Worm (Caenorhabditis elegans) whole organism, L4 larva: Measurements from ENCODE around the gene str-264.
A peak's percentile ranks its signal among the peaks of the same experiment; 100 is the strongest.

ENCODE experiments used
- F49E8.2 ChIP-seq: sonication (generic microtip); optimal IDR thresholded peaks from 2 replicates; lab custom pipeline; 2016; ENCODE audit warnings: missing compliant biosample characterization, mild to moderate bottlenecking, missing genetic modification characterization, borderline replicate concordance
- T20F7.1 ChIP-seq: fragments of 200-800 bp; sonication (Bioruptor generic); optimal IDR thresholded peaks from 2 replicates; lab custom pipeline; 2018; ENCODE audit warnings: mild to moderate bottlenecking, missing genetic modification characterization, missing compliant biosample characterization
- T26A8.4 ChIP-seq: fragments of 200-800 bp; sonication (Bioruptor generic); IDR thresholded peaks from 2 replicates; pipeline ENCODE4 v1.3.6; 2022; ENCODE audit warnings: missing genetic modification characterization, missing compliant biosample characterization
- Y105C5A.15 ChIP-seq: fragments of 200-800 bp; sonication (Bioruptor generic); IDR thresholded peaks from 2 replicates; pipeline ENCODE4 v1.3.6; 2022; ENCODE audit warnings: missing genetic modification characterization, missing compliant biosample characterization
- ZK337.2 ChIP-seq: fragments of 200-800 bp; sonication (Bioruptor generic); IDR thresholded peaks from 2 replicates; pipeline ENCODE4 v1.3.6; 2022; ENCODE audit warnings: missing genetic modification reagents, missing genetic modification characterization, missing compliant biosample characterization
- aha-1 ChIP-seq: fragments of 150-350 bp; peaks from one replicate; lab custom pipeline; 2014; ENCODE audit warnings: missing biosample characterization, missing genetic modification characterization
- aly-2 ChIP-seq: sonication (generic microtip); optimal IDR thresholded peaks from 2 replicates; lab custom pipeline; 2018; ENCODE audit warnings: missing biosample characterization, missing genetic modification characterization
- ama-1 ChIP-seq: fragments of 150-350 bp; optimal IDR thresholded peaks from 2 replicates; lab custom pipeline; 2014; ENCODE audit warnings: inconsistent platforms, mixed read lengths
- arid-1 ChIP-seq: fragments of 200-800 bp; sonication (Bioruptor generic); conservative IDR thresholded peaks from 2 replicates; pipeline ENCODE4 v1.3.6; 2022; ENCODE audit warnings: missing genetic modification reagents, missing genetic modification characterization, missing compliant biosample characterization
- attf-4 ChIP-seq: sonication (generic microtip); optimal IDR thresholded peaks from 3 replicates; lab custom pipeline; 2017; ENCODE audit warnings: missing biosample characterization, missing genetic modification characterization
- ceh-20 ChIP-seq: fragments of 200-800 bp; sonication (Bioruptor generic); IDR thresholded peaks from 2 replicates; pipeline ENCODE4 v1.3.6; 2022; ENCODE audit warnings: missing genetic modification reagents, missing genetic modification characterization, missing compliant biosample characterization
- ceh-28 ChIP-seq: fragments of 150-350 bp; optimal IDR thresholded peaks from 2 replicates; lab custom pipeline; 2014; ENCODE audit warnings: missing biosample characterization, missing genetic modification reagents, missing genetic modification characterization
- ceh-62 ChIP-seq: sonication (generic microtip); optimal IDR thresholded peaks from 2 replicates; lab custom pipeline; 2017; ENCODE audit warnings: missing biosample characterization, missing genetic modification characterization
- ces-1 ChIP-seq: fragments of 150-350 bp; sonication (generic microtip); optimal IDR thresholded peaks from 4 replicates; lab custom pipeline; 2014; ENCODE audit warnings: missing biosample characterization, missing genetic modification reagents, missing genetic modification characterization
- daf-8 ChIP-seq: fragments of 200-800 bp; sonication (Bioruptor generic); IDR thresholded peaks from 2 replicates; pipeline ENCODE4 v1.3.6; 2022; ENCODE audit warnings: missing genetic modification characterization, missing compliant biosample characterization
- duxl-1 ChIP-seq: sonication (generic microtip); optimal IDR thresholded peaks from 2 replicates; lab custom pipeline; 2016; ENCODE audit warnings: mild to moderate bottlenecking, missing genetic modification characterization, moderate library complexity, missing compliant biosample characterization; ENCODE audit not compliant: poor library complexity
- egl-27 ChIP-seq: sonication (generic microtip); optimal IDR thresholded peaks from 3 replicates; lab custom pipeline; 2017; ENCODE audit warnings: missing biosample characterization, missing genetic modification reagents, missing genetic modification characterization
- fkh-10 ChIP-seq: fragments of 150-350 bp; optimal IDR thresholded peaks from 2 replicates; lab custom pipeline; 2014; ENCODE audit warnings: missing biosample characterization, missing genetic modification reagents, missing genetic modification characterization
- hif-1 ChIP-seq, 2 experiments: sonication (generic microtip); optimal IDR thresholded peaks; 2 replicates each; lab custom pipeline; 2016 to 2017; ENCODE audit warnings: missing compliant biosample characterization in 2 of 2, missing genetic modification characterization in 2 of 2, missing genetic modification reagents in 2 of 2, missing genotype in 2 of 2, mild to moderate bottlenecking in 1 of 2
- hlh-30 ChIP-seq: sonication (generic microtip); optimal IDR thresholded peaks from 2 replicates; lab custom pipeline; 2017; ENCODE audit warnings: antibody characterized with exemption, mild to moderate bottlenecking, missing genetic modification characterization, missing compliant biosample characterization; ENCODE audit not compliant: insufficient read depth
- hmg-1.1 ChIP-seq: fragments of 200-800 bp; sonication (Bioruptor generic); IDR thresholded peaks from 2 replicates; pipeline ENCODE4 v1.3.6; 2022; ENCODE audit warnings: missing genetic modification reagents, missing genetic modification characterization, missing compliant biosample characterization
- jun-1 ChIP-seq: fragments of 150-350 bp; optimal IDR thresholded peaks from 2 replicates; lab custom pipeline; 2014; ENCODE audit warnings: missing biosample characterization, missing genetic modification reagents, missing genetic modification characterization
- lin-15B ChIP-seq: fragments of 150-350 bp; sonication (generic microtip); optimal IDR thresholded peaks from 3 replicates; lab custom pipeline; 2014; ENCODE audit warnings: missing biosample characterization, missing genetic modification characterization
- lir-3 ChIP-seq: sonication (generic microtip); optimal IDR thresholded peaks from 2 replicates; lab custom pipeline; 2016; ENCODE audit warnings: mild to moderate bottlenecking, missing genetic modification characterization, missing compliant biosample characterization
- mdl-1 ChIP-seq, 2 experiments: fragments of 150-350 bp in 1 of 2; sonication (generic microtip) in 1 of 2; optimal IDR thresholded peaks; 2 replicates each; lab custom pipeline; 2014 to 2017; ENCODE audit warnings: missing biosample characterization in 2 of 2, missing genetic modification characterization in 2 of 2
- mdt-29 ChIP-seq: fragments of 200-800 bp; sonication (Bioruptor generic); IDR thresholded peaks from 2 replicates; pipeline ENCODE4 v1.3.6; 2022; ENCODE audit warnings: missing genetic modification reagents, missing genetic modification characterization, missing compliant biosample characterization
- mxl-2 ChIP-seq: fragments of 200-800 bp; sonication (Bioruptor generic); conservative IDR thresholded peaks from 2 replicates; pipeline ENCODE4 v1.3.6; 2022; ENCODE audit warnings: missing genetic modification reagents, missing genetic modification characterization, missing compliant biosample characterization
- mxl-3 ChIP-seq: fragments of 200-800 bp; sonication (Bioruptor generic); optimal IDR thresholded peaks from 2 replicates; lab custom pipeline; 2018; ENCODE audit warnings: mild to moderate bottlenecking, missing genetic modification characterization, missing compliant biosample characterization
- nhr-111 ChIP-seq: fragments of 200-800 bp; sonication (Bioruptor generic); optimal IDR thresholded peaks from 2 replicates; lab custom pipeline; 2018; ENCODE audit warnings: mild to moderate bottlenecking, missing genetic modification characterization, missing compliant biosample characterization
- nhr-237 ChIP-seq: sonication (generic microtip); optimal IDR thresholded peaks from 2 replicates; lab custom pipeline; 2017; ENCODE audit warnings: missing biosample characterization, missing genetic modification characterization
- nhr-28 ChIP-seq: fragments of 150-350 bp; optimal IDR thresholded peaks from 2 replicates; lab custom pipeline; 2014; ENCODE audit warnings: missing biosample characterization, missing genetic modification characterization
- nhr-42 ChIP-seq: fragments of 200-800 bp; sonication (Bioruptor generic); IDR thresholded peaks from 2 replicates; pipeline ENCODE4 v1.3.6; 2022; ENCODE audit warnings: missing genetic modification characterization, missing compliant biosample characterization
- nhr-77 ChIP-seq: fragments of 150-350 bp; optimal IDR thresholded peaks from 2 replicates; lab custom pipeline; 2014; ENCODE audit warnings: missing biosample characterization, missing genetic modification characterization
- php-3 ChIP-seq: fragments of 200-800 bp; sonication (Bioruptor generic); IDR thresholded peaks from 2 replicates; pipeline ENCODE4 v1.3.6; 2022; ENCODE audit warnings: missing genetic modification reagents, missing genetic modification characterization, missing compliant biosample characterization
- pqm-1 ChIP-seq: sonication (generic microtip); optimal IDR thresholded peaks from 2 replicates; lab custom pipeline; 2017; ENCODE audit warnings: missing biosample characterization, missing genetic modification characterization
- rbr-2 ChIP-seq: sonication (generic microtip); optimal IDR thresholded peaks from 2 replicates; lab custom pipeline; 2016; ENCODE audit warnings: missing genotype, missing genetic modification characterization, missing compliant biosample characterization
- sdz-12 ChIP-seq: fragments of 200-800 bp; sonication (Bioruptor generic); optimal IDR thresholded peaks from 2 replicates; lab custom pipeline; 2018; ENCODE audit warnings: mild to moderate bottlenecking, missing genetic modification characterization, missing compliant biosample characterization
- set-16 ChIP-seq: fragments of 200-800 bp; sonication (Bioruptor generic); IDR thresholded peaks from 2 replicates; pipeline ENCODE4 v1.3.6; 2022; ENCODE audit warnings: missing genetic modification reagents, missing genetic modification characterization, missing compliant biosample characterization
- spr-1 ChIP-seq: sonication (generic microtip); optimal IDR thresholded peaks from 2 replicates; lab custom pipeline; 2016; ENCODE audit warnings: mild to moderate bottlenecking, missing genetic modification characterization, missing compliant biosample characterization
- unc-62 ChIP-seq, 3 experiments: fragments of 150-350 bp in 1 of 3; sonication (generic microtip); optimal IDR thresholded peaks in 2 of 3; peaks in 1 of 3; 1 replicate in 1 of 3; 2 replicates in 2 of 3; lab custom pipeline; 2014 to 2017; ENCODE audit warnings: missing biosample characterization in 3 of 3, missing genetic modification characterization in 3 of 3, missing genetic modification reagents in 3 of 3, missing genotype in 1 of 3
- zfp-2 ChIP-seq: sonication (generic microtip); optimal IDR thresholded peaks from 2 replicates; lab custom pipeline; 2016; ENCODE audit warnings: mild to moderate bottlenecking, missing genetic modification characterization, missing compliant biosample characterization
- zfp-3 ChIP-seq: fragments of 200-800 bp; sonication (Bioruptor generic); conservative IDR thresholded peaks from 2 replicates; pipeline ENCODE4 v1.3.6; 2022; ENCODE audit warnings: missing genetic modification reagents, missing genetic modification characterization, missing compliant biosample characterization
- zip-2 ChIP-seq: fragments of 150-350 bp; optimal IDR thresholded peaks from 2 replicates; lab custom pipeline; 2014; ENCODE audit warnings: missing biosample characterization, missing genetic modification characterization

str-264 gene

DNA sequence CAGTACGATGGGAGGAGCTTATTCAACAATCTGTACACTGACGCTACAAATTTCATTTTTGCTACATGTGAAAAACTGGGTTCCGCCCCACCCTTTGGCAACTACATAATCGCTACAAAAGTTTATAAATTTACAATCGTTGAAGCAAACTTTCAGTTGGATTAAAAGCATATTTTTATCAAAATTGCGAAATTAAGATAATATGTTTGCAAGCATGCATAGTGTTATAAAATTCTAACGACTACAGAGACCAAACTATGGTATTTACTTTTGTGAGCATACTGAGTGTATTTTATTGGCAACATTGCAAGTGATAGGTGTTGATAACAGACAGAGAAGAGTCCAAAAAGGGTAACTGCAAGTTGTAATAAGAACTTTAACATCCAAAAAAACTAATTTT, 13.8 kb downstream of the str-264 start, which contains the start of gene C06B8.2:
C06B8.2 (minus strand) TSS at position 153 of the 400 bp plus-strand sequence.
- TF ChIP-seq fkh-10 (GFP tag; lab: Kevin White, UChicago) (no peak), zip-2 (no peak), daf-8 (no peak), zfp-2 (tag; lab: Kevin White, UChicago) (no peak), nhr-28 (peak; percentile 88), pqm-1 (tag; lab: Kevin White, UChicago) (peak; percentile 45), nhr-237 (tag; lab: Kevin White, UChicago) (no peak), F49E8.2 (tag; lab: Kevin White, UChicago) (no peak)

DNA sequence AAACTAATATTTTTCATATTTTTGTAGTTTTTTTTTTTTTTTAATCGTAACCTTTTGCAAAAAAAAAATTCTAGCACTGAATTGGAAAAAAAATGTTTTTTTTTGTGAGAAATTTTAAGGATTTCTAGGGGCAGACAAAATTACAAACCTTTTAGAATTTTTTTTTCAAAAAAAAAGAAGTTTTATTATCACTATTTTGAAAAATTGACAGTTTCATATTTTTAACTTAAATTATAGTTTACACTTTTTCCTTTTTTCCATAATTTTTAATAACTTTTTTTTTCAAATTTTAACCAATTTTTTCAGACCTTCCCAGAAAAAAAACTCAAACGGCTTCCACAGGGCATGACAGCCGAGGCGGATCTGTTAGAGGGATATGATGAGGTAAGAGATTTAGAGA, 21.4 kb downstream of the str-264 start, which contains the start of gene dpf-1:
dpf-1 (plus strand) TSS at position 301 of the 400 bp plus-strand sequence.
- TF ChIP-seq ceh-28 (tag; lab: Kevin White, UChicago): no peak
- TF ChIP-seq nhr-111: no peak
- TF ChIP-seq mxl-2: no peak
- TF ChIP-seq aly-2 (tag; lab: Kevin White, UChicago): no peak
- no peak for TF ChIP-seq Y105C5A.15 (GFP tag; lab: Robert Waterston, UW)
- no peak for TF ChIP-seq nhr-77 (tag; lab: Kevin White, UChicago)
- no peak for TF ChIP-seq nhr-42 (GFP tag; lab: Robert Waterston, UW)
- no peak for TF ChIP-seq attf-4 (tag; lab: Kevin White, UChicago)
- TF ChIP-seq fkh-10 (GFP tag; lab: Kevin White, UChicago): no peak

DNA sequence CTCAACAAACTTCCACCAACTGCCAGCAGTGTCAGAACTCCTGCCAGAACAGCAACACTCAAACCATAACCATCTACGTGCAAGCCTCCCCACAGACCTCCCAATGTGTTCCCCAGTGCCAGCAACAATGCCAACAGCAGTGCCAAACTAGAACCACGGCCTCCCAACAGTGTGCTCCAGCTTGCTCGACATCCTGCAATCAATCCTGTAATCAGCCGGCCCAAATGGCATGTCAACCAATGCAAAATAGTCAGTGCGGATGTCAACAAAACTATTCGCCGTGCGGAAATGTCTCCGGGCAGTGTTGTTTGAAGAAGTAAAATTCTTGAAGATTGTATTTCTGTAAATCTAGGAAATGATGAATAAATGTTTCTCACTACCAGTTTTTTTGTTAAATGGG, 25.7 kb downstream of the str-264 start:
- TF ChIP-seq aha-1: peak; percentile 59
- TF ChIP-seq T26A8.4 (GFP tag; lab: Robert Waterston, UW): no peak
- peak in 1 of 2 experiments; percentile 84 for TF ChIP-seq unc-62 (GFP tag; optimal IDR thresholded peaks at IDR 0.05 in 1 of 2; lab: Kevin White, UChicago)
- no peak for TF ChIP-seq unc-62 (tag; optimal IDR thresholded peaks at IDR 0.05; lab: Kevin White, UChicago)

DNA sequence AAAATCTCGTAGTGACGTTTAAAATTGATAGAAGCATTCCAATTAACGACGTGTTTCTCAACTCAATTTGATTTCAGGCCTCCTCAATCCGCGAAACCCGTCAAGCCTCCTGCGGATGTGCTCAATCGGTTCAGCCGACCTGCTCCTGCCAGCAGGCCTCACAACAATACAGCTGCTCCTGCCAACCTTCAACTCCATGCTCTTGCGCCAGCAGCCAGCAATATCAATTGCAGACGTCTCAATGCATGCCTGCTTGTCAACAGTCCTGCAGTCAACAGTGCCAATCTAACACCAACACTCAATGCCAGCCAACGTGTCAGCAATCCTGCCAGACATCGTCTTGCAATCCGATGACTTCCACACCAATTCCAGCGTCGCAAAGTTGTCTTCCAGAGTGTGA, 26.4 kb downstream of the str-264 start:
- TF ChIP-seq set-16 (peak; percentile 50; the same call in 1 of the 2 replicates), jun-1 (no peak)

DNA sequence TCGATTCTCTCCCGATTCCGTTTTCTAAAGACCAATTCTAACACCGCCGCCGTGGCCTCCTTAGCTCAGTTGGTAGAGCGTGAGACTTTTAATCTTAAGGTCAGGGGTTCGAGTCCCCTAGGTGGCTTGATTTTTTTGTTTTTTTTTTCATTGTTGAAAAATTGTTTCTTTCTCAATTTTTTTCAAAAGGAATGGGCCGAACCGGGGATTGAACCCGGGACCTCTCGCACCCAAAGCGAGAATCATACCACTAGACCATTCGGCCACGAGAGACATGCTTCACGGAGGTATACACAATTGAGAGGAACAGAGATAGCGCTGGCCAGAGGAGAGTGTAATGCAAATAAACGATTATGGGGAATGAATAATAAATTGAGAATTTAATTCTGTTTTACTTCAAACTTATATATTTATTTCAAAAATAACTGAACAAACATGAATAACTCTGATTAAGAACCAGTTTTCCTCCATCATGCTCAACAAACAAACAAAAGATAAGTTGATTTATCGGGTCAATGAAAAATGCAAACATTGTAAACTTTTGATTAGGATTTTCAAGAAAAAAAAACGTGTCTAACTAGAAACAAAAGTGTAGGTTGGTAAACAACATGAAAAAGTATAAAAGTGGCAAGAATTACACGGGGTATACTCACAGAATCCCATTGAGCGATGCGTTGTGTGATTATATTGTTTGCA, 27.2 kb downstream of the str-264 start, which contains the start of gene pqn-71:
pqn-71 (plus strand) TSS at position 646 of the 696 bp plus-strand sequence.
- TF ChIP-seq ceh-20 (GFP tag; lab: Robert Waterston, UW): peak; percentile 89
- peak; percentile 90 for TF ChIP-seq lir-3 (tag; lab: Kevin White, UChicago)
- TF ChIP-seq php-3 (GFP tag; lab: Robert Waterston, UW): peak; percentile 80
- peak; percentile 97 for TF ChIP-seq hmg-1.1 (GFP tag; lab: Robert Waterston, UW)
- peak; percentile 92 for TF ChIP-seq arid-1 (GFP tag; lab: Robert Waterston, UW)
- no peak for TF ChIP-seq ceh-62
- peak; percentile 94 for TF ChIP-seq nhr-42 (GFP tag; lab: Robert Waterston, UW)
- peak; percentile 36 for TF ChIP-seq ces-1
- TF ChIP-seq unc-62 (GFP tag; optimal IDR thresholded peaks at IDR 0.05 in 1 of 2; lab: Kevin White, UChicago): peak in 1 of 2 experiments; percentile 15
- no peak for TF ChIP-seq unc-62 (tag; optimal IDR thresholded peaks at IDR 0.05; lab: Kevin White, UChicago)
- peak; percentile 92 for TF ChIP-seq duxl-1
- peak; percentile 95 for TF ChIP-seq rbr-2 (tag; lab: Kevin White, UChicago)
- peak; percentile 90 for TF ChIP-seq zfp-3 (GFP tag; lab: Robert Waterston, UW)
- peak; percentile 92 for TF ChIP-seq sdz-12 (GFP tag; lab: Kevin White, UChicago)
- TF ChIP-seq hif-1 (tag; optimal IDR thresholded peaks at IDR 0.05; lab: Kevin White, UChicago): peak; percentile 47 to 74
- TF ChIP-seq lin-15B (tag; lab: Kevin White, UChicago): no peak
- peak; percentile 91 for TF ChIP-seq hlh-30 (tag; lab: Kevin White, UChicago)
- TF ChIP-seq spr-1 (tag; lab: Kevin White, UChicago): peak; percentile 95
- TF ChIP-seq T20F7.1 (GFP tag; lab: Kevin White, UChicago): no peak
- TF ChIP-seq mxl-3: peak; percentile 76
- peak; percentile 60 for TF ChIP-seq ZK337.2 (GFP tag; lab: Robert Waterston, UW)
- peak; percentile 93 for TF ChIP-seq mdt-29 (GFP tag; lab: Robert Waterston, UW)
- peak; percentile 46 to 77 for TF ChIP-seq mdl-1 (tag; optimal IDR thresholded peaks at IDR 0.05; lab: Kevin White, UChicago)
- no peak for TF ChIP-seq ama-1 (lab: Kevin White, UChicago)
- no peak for TF ChIP-seq egl-27 (tag; lab: Kevin White, UChicago)
